Worm (Caenorhabditis elegans): Measurements from ENCODE around the gene srh-56.

ce11 chrV:2759456-2759855, 12.2 kb upstream of the srh-56 start, which contains the start of gene srg-58:
- no peak for TF ChIP-seq ama-1 (optimal IDR thresholded peaks at IDR 0.05)
- no peak for TF ChIP-seq F13C5.2 (tag; optimal IDR thresholded peaks at IDR 0.05)
- TF ChIP-seq flt-1 (GFP tag; IDR thresholded peaks at IDR 0.05), result no peak
- TF ChIP-seq hnd-1 (tag; optimal IDR thresholded peaks at IDR 0.05), result no peak
- no peak for TF ChIP-seq aly-1 (tag; optimal IDR thresholded peaks at IDR 0.05)
- TF ChIP-seq pes-1 (GFP tag; IDR thresholded peaks at IDR 0.05), result no peak
- TF ChIP-seq tbx-11 (GFP tag; IDR thresholded peaks at IDR 0.05), result no peak
- TF ChIP-seq tbx-37 (GFP tag; conservative IDR thresholded peaks at IDR 0.05), result no peak
- no peak for TF ChIP-seq scrt-1 (GFP tag; IDR thresholded peaks at IDR 0.05)
- no peak for TF ChIP-seq B0310.2 (tag; optimal IDR thresholded peaks at IDR 0.05)
- TF ChIP-seq tra-4 (tag; optimal IDR thresholded peaks at IDR 0.05), result no peak
- no peak for TF ChIP-seq sea-1 (GFP tag; conservative IDR thresholded peaks at IDR 0.05)
- no peak for TF ChIP-seq ceh-13 (GFP tag; optimal IDR thresholded peaks at IDR 0.05)

Measured in whole organism, early embryonic.